Worm (Caenorhabditis elegans) whole organism, L3 larva: ENCODE results near the gene sup-37.

ENCODE experiments used
- aly-2 ChIP-seq: fragments of 150-350 bp; optimal IDR thresholded peaks from 2 replicates; lab custom pipeline; 2014; ENCODE audit warnings: missing biosample characterization, missing genetic modification characterization
- ama-1 ChIP-seq: fragments of 150-350 bp; optimal IDR thresholded peaks from 2 replicates; lab custom pipeline; 2018
- ceh-9 ChIP-seq: sonication (generic microtip); optimal IDR thresholded peaks from 2 replicates; lab custom pipeline; 2018; ENCODE audit warnings: missing biosample characterization, missing genetic modification characterization
- egl-27 ChIP-seq: sonication (generic microtip); optimal IDR thresholded peaks from 4 replicates; lab custom pipeline; 2017; ENCODE audit warnings: missing biosample characterization, missing genetic modification reagents, missing genetic modification characterization
- egl-5 ChIP-seq: fragments of 150-350 bp; optimal IDR thresholded peaks from 2 replicates; lab custom pipeline; 2017; ENCODE audit warnings: missing biosample characterization, missing genetic modification reagents, missing genetic modification characterization, inconsistent platforms
- fos-1 ChIP-seq: fragments of 150-350 bp; optimal IDR thresholded peaks from 2 replicates; lab custom pipeline; 2014; ENCODE audit warnings: missing biosample characterization, missing genetic modification characterization
- jun-1 ChIP-seq: fragments of 150-350 bp; optimal IDR thresholded peaks from 2 replicates; lab custom pipeline; 2014; ENCODE audit warnings: missing biosample characterization, missing genetic modification reagents, missing genetic modification characterization
- nhr-11 ChIP-seq: fragments of 150-350 bp; optimal IDR thresholded peaks from 2 replicates; lab custom pipeline; 2014; ENCODE audit warnings: missing biosample characterization, missing genetic modification characterization
- nhr-12 ChIP-seq: fragments of 150-350 bp; optimal IDR thresholded peaks from 2 replicates; lab custom pipeline; 2014; ENCODE audit warnings: missing biosample characterization, missing genetic modification characterization
- pqm-1 ChIP-seq: fragments of 150-350 bp; optimal IDR thresholded peaks from 2 replicates; lab custom pipeline; 2017; ENCODE audit warnings: missing biosample characterization, missing genetic modification characterization, inconsistent platforms
- snpc-4 ChIP-seq: fragments of 150-350 bp; optimal IDR thresholded peaks from 2 replicates; lab custom pipeline; 2014; ENCODE audit warnings: missing biosample characterization, missing genetic modification characterization
- unc-39 ChIP-seq: sonication (generic microtip); optimal IDR thresholded peaks from 4 replicates; lab custom pipeline; 2017; ENCODE audit warnings: missing biosample characterization, missing genetic modification characterization

DNA sequence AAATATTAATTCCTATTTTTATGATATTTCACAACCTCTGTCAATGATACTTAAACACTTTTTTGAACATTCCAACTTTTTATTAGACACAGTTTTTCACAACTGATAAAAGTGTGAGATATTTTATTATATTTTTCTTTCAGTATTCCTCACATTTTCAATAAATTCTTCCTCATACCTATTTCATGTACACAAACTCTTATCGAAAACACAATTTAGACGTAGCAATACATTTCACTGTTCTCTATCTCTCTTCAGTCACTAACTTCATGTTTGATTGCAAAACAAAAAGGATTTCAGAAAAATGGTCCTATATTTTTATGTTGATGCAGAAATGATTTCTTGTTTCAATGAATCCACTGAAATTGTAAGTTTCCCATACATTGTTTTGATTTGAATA, 40.5 kb upstream of the sup-37 start, which contains the start of gene B0507.6:
- TF ChIP-seq unc-39 (tag; lab: Kevin White, UChicago) (no peak), nhr-11 (no peak), jun-1 (tag; lab: Kevin White, UChicago) (no peak), ceh-9 (no peak), egl-5 (tag; lab: Kevin White, UChicago) (no peak), ama-1 (lab: Kevin White, UChicago) (no peak), fos-1 (no peak), snpc-4 (tag; lab: Kevin White, UChicago) (no peak), pqm-1 (tag; lab: Kevin White, UChicago) (no peak), aly-2 (no peak), nhr-12 (tag; lab: Kevin White, UChicago) (no peak), egl-27 (tag; lab: Kevin White, UChicago) (no peak)
